Fruit fly (Drosophila melanogaster): ENCODE data around the gene Gba1a.
A peak's percentile ranks its signal among the peaks of the same experiment; 100 is the strongest.

Gba1a gene

DNA sequence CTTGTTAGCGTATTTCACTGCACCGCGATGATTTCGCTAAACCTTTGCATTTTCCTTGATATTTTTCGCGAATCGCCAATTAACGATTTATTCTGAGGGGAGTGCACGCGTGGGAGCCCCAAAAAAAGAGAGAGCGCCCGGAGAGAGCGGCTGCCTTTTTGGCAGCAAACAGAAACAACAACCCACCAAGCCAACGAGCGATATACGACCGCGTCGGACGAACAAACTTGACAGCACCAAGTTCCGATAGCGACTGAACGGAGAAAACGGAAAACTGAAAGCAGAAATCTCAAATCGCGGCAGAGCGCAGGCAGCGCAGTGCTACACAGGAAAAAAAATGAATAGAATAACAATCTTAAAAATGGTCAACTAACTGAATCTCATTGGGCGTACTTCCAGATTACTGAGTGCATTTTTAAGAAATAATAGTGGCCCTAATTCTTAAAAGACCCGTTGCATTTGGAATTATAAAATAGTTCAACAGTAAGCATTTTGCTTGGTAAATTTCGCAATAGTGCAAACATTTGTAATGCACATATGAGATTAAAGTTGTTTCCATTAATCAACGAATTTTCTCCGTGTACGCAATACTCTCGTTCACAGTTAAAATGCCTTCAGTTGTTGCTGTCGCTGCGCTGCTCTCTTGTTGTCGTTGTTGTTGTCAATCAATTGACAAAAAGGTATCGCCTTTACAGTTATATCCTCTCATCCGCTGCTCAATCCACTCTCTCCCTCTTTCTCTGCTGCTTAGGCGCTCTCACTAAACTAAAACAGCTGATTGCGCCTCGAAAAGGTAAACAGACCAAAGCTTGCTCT, 30.8 kb upstream of the Gba1a start, which contains the start of gene CG31145 (continued):
- TF ChIP-seq CHES-1-like (GFP tag; optimal IDR thresholded peaks at IDR 0.05) (peak; percentile 100), CG42726 (GFP tag; IDR thresholded peaks at IDR 0.05; ENCODE audit: partially characterized antibody) (peak; percentile 61; the same call in 1 of the 2 replicates), CG9727 (GFP tag; optimal IDR thresholded peaks at IDR 0.05) (peak; percentile 99), CG9876 (GFP tag; optimal IDR thresholded peaks at IDR 0.05) (peak; percentile 99), Side (GFP tag; optimal IDR thresholded peaks at IDR 0.05) (peak; percentile 100), CG9797 (GFP tag; optimal IDR thresholded peaks at IDR 0.05) (peak; percentile 73), dati (GFP tag; IDR thresholded peaks at IDR 0.05) (peak; percentile 94), Ada2b (GFP tag; IDR thresholded peaks at IDR 0.05) (peak; percentile 98), ranshi (GFP tag; IDR thresholded peaks at IDR 0.05) (peak; percentile 99), danr (GFP tag; IDR thresholded peaks at IDR 0.05) (peak; percentile 99), vnd (GFP tag; IDR thresholded peaks at IDR 0.05; ENCODE audit: partially characterized antibody) (no peak), lilli (GFP tag; optimal IDR thresholded peaks at IDR 0.05) (peak; percentile 100), CG10209 (GFP tag; optimal IDR thresholded peaks at IDR 0.05) (peak; percentile 100), Hey (tag; optimal IDR thresholded peaks at IDR 0.05) (peak; percentile 96), Lpt (GFP tag; optimal IDR thresholded peaks at IDR 0.05) (no peak), p53 (GFP tag; optimal IDR thresholded peaks at IDR 0.05) (peak; percentile 98), chn (GFP tag; optimal IDR thresholded peaks at IDR 0.05) (peak; percentile 99), CG12219 (GFP tag; optimal IDR thresholded peaks at IDR 0.05) (peak; percentile 99), CG17186 (GFP tag; optimal IDR thresholded peaks at IDR 0.05) (peak; percentile 96), Doc3 (GFP tag; IDR thresholded peaks at IDR 0.05; ENCODE audit: partially characterized antibody) (no peak), CG17612 (GFP tag; IDR thresholded peaks at IDR 0.05) (peak; percentile 97), trh (GFP tag; optimal IDR thresholded peaks at IDR 0.05) (peak; percentile 99), CG3407 (GFP tag; optimal IDR thresholded peaks at IDR 0.05) (peak; percentile 99), CG2129 (GFP tag; IDR thresholded peaks at IDR 0.05; ENCODE audit: partially characterized antibody) (no peak), B-H1 (GFP tag; IDR thresholded peaks at IDR 0.05) (peak; percentile 99), CG13287 (GFP tag; IDR thresholded peaks at IDR 0.05; ENCODE audit: partially characterized antibody) (peak; percentile 7; the same call in 1 of the 2 replicates), CG4820 (GFP tag; optimal IDR thresholded peaks at IDR 0.05) (peak; percentile 99), CG4854 (GFP tag; optimal IDR thresholded peaks at IDR 0.05) (peak; percentile 99), trem (tag; optimal IDR thresholded peaks at IDR 0.05) (peak; percentile 97), CG31388 (GFP tag; optimal IDR thresholded peaks at IDR 0.05) (peak; percentile 98), CG30020 (tag; optimal IDR thresholded peaks at IDR 0.05) (peak; percentile 92), CG3995 (GFP tag; optimal IDR thresholded peaks at IDR 0.05) (peak; percentile 89), CrebB (tag; optimal IDR thresholded peaks at IDR 0.05) (peak; percentile 98), dimm (GFP tag; IDR thresholded peaks at IDR 0.05) (peak; percentile 96), CG9817 (tag; optimal IDR thresholded peaks at IDR 0.05) (peak; percentile 99), Dll (GFP tag; IDR thresholded peaks at IDR 0.05; ENCODE audit: partially characterized antibody) (no peak), Aef1 (GFP tag; IDR thresholded peaks at IDR 0.05) (peak; percentile 99), fu2 (GFP tag; optimal IDR thresholded peaks at IDR 0.05) (peak; percentile 99), amos (GFP tag; IDR thresholded peaks at IDR 0.05; ENCODE audit: partially characterized antibody) (no peak; the same call in 1 of the 2 replicates), seq (GFP tag; IDR thresholded peaks at IDR 0.05) (peak; percentile 99), Hmx (GFP tag; optimal IDR thresholded peaks at IDR 0.05) (peak; percentile 98), lbe (GFP tag; optimal IDR thresholded peaks at IDR 0.05) (peak; percentile 97), Vsx1 (GFP tag; optimal IDR thresholded peaks at IDR 0.05) (peak; percentile 98), Opbp (GFP tag; IDR thresholded peaks at IDR 0.05; ENCODE audit: partially characterized antibody) (no peak), CG10654 (GFP tag; optimal IDR thresholded peaks at IDR 0.05) (peak; percentile 99), h (optimal IDR thresholded peaks at IDR 0.05) (no peak), Pdp1 (GFP tag; optimal IDR thresholded peaks at IDR 0.05) (peak; percentile 99 to 100), hbn (GFP tag; IDR thresholded peaks at IDR 0.05; ENCODE audit: partially characterized antibody) (no peak; the same call in 1 of the 2 replicates), vvl (GFP tag; IDR thresholded peaks at IDR 0.05) (peak; percentile 99)
